Fruit fly (Drosophila melanogaster) whole organism, embryonic: ENCODE measurements around the gene r-l.

Experiments used
- ATbp ChIP-seq: fragments of 200-800 bp; sonication (Bioruptor generic); optimal IDR thresholded peaks from 2 replicates; lab custom pipeline; 2017; ENCODE audit warnings: missing biosample characterization, mild to moderate bottlenecking, missing genetic modification characterization, missing genetic modification reagents
- Blimp-1 ChIP-seq: fragments of 200-800 bp; sonication (Bioruptor generic); optimal IDR thresholded peaks from 3 replicates; lab custom pipeline; 2018; ENCODE audit warnings: missing biosample characterization, missing genetic modification characterization, mild to moderate bottlenecking, moderate library complexity, missing genetic modification reagents
- CG10462 ChIP-seq: fragments of 200-800 bp; sonication (Bioruptor generic); optimal IDR thresholded peaks from 2 replicates; lab custom pipeline; 2016; ENCODE audit warnings: missing biosample characterization, missing genetic modification characterization
- CG11723 ChIP-seq: fragments of 200-800 bp; sonication (Bioruptor generic); optimal IDR thresholded peaks from 2 replicates; lab custom pipeline; 2017; ENCODE audit warnings: missing biosample characterization, mild to moderate bottlenecking, missing genetic modification characterization
- CG12155 ChIP-seq: fragments of 200-800 bp; sonication (Bioruptor generic); optimal IDR thresholded peaks from 3 replicates; lab custom pipeline; 2016; ENCODE audit warnings: missing biosample characterization, missing genetic modification characterization
- CG14014 ChIP-seq: fragments of 200-800 bp; sonication (Bioruptor generic); IDR thresholded peaks from 2 replicates; pipeline ENCODE4 v1.3.6; 2022; ENCODE audit warnings: missing biosample characterization, missing genetic modification characterization
- CG14441 ChIP-seq: fragments of 200-800 bp; sonication (Bioruptor generic); IDR thresholded peaks from 2 replicates; pipeline ENCODE4 v1.3.6; 2022; ENCODE audit warnings: missing biosample characterization, missing genetic modification characterization
- CG1529 ChIP-seq: fragments of 200-800 bp; sonication (Bioruptor generic); optimal IDR thresholded peaks from 3 replicates; lab custom pipeline; 2018; ENCODE audit warnings: missing biosample characterization, missing genetic modification characterization
- CG2120 ChIP-seq: fragments of 200-800 bp; sonication (Bioruptor generic); optimal IDR thresholded peaks from 3 replicates; lab custom pipeline; 2016; ENCODE audit warnings: missing biosample characterization, missing genetic modification characterization
- CG2712 ChIP-seq: fragments of 200-800 bp; optimal IDR thresholded peaks from 3 replicates; lab custom pipeline; 2019; ENCODE audit warnings: missing biosample characterization, mild to moderate bottlenecking, missing genetic modification characterization, moderate library complexity
- CG3163 ChIP-seq: fragments of 200-800 bp; sonication (Bioruptor generic); optimal IDR thresholded peaks from 3 replicates; lab custom pipeline; 2016; ENCODE audit warnings: missing biosample characterization, missing genetic modification characterization
- CG4707 ChIP-seq: fragments of 200-800 bp; sonication (Bioruptor generic); optimal IDR thresholded peaks from 2 replicates; lab custom pipeline; 2018; ENCODE audit warnings: missing biosample characterization, mild to moderate bottlenecking, missing genetic modification characterization, moderate library complexity
- CG5245 ChIP-seq: fragments of 200-800 bp; sonication (Bioruptor generic); optimal IDR thresholded peaks from 3 replicates; lab custom pipeline; 2016; ENCODE audit warnings: missing biosample characterization, missing genetic modification characterization
- CG6654 ChIP-seq: fragments of 200-800 bp; sonication (Bioruptor generic); optimal IDR thresholded peaks from 2 replicates; lab custom pipeline; 2017; ENCODE audit warnings: missing biosample characterization, mild to moderate bottlenecking, missing genetic modification characterization
- CG6689 ChIP-seq: fragments of 200-800 bp; sonication (Bioruptor generic); IDR thresholded peaks from 2 replicates; pipeline ENCODE4 v1.3.6; 2022; ENCODE audit warnings: missing biosample characterization, missing genetic modification characterization
- CG7839 ChIP-seq: fragments of 200-800 bp; sonication (Bioruptor generic); optimal IDR thresholded peaks from 3 replicates; lab custom pipeline; 2018; ENCODE audit warnings: missing biosample characterization, mild to moderate bottlenecking, missing genetic modification characterization, moderate library complexity
- CG8359 ChIP-seq: fragments of 200-800 bp; sonication (Bioruptor generic); optimal IDR thresholded peaks from 2 replicates; lab custom pipeline; 2017; ENCODE audit warnings: missing biosample characterization, mild to moderate bottlenecking, missing genetic modification characterization, borderline replicate concordance
- CG8388 ChIP-seq: fragments of 200-800 bp; sonication (Bioruptor generic); optimal IDR thresholded peaks from 2 replicates; lab custom pipeline; 2019; ENCODE audit warnings: missing biosample characterization, mild to moderate bottlenecking, missing genetic modification characterization, moderate library complexity
- CG9817 ChIP-seq: fragments of 200-800 bp; sonication (Bioruptor generic); optimal IDR thresholded peaks from 2 replicates; lab custom pipeline; 2018; ENCODE audit warnings: missing biosample characterization, mild to moderate bottlenecking, missing genetic modification characterization, moderate library complexity
- CG9876 ChIP-seq: fragments of 200-800 bp; sonication (Bioruptor generic); optimal IDR thresholded peaks from 2 replicates; lab custom pipeline; 2016; ENCODE audit warnings: missing biosample characterization, missing genetic modification characterization
- CG9932 ChIP-seq: fragments of 200-800 bp; sonication (Bioruptor generic); IDR thresholded peaks from 2 replicates; pipeline ENCODE4 v1.3.6; 2022; ENCODE audit warnings: missing biosample characterization, missing genetic modification characterization
- Dbx ChIP-seq: fragments of 200-800 bp; sonication (Bioruptor generic); IDR thresholded peaks from 3 replicates; pipeline ENCODE4 v1.3.6; 2022; ENCODE audit warnings: missing biosample characterization, missing genetic modification characterization
- Fer1 ChIP-seq: fragments of 200-800 bp; sonication (Bioruptor generic); optimal IDR thresholded peaks from 2 replicates; lab custom pipeline; 2017; ENCODE audit warnings: missing biosample characterization, mild to moderate bottlenecking, missing genetic modification characterization
- Fer3 ChIP-seq: fragments of 200-800 bp; sonication (Bioruptor generic); optimal IDR thresholded peaks from 2 replicates; lab custom pipeline; 2018; ENCODE audit warnings: missing biosample characterization, mild to moderate bottlenecking, missing genetic modification characterization, moderate library complexity
- HLH3B ChIP-seq: fragments of 200-800 bp; sonication (Bioruptor generic); IDR thresholded peaks from 2 replicates; pipeline ENCODE4 v1.3.6; 2022; ENCODE audit warnings: missing biosample characterization, missing genetic modification characterization
- Hey ChIP-seq: fragments of 200-800 bp; sonication (Bioruptor generic); optimal IDR thresholded peaks from 3 replicates; lab custom pipeline; 2018; ENCODE audit warnings: missing biosample characterization, mild to moderate bottlenecking, missing genetic modification characterization
- Nf-YB ChIP-seq: fragments of 200-800 bp; sonication (Bioruptor generic); optimal IDR thresholded peaks from 3 replicates; lab custom pipeline; 2019; ENCODE audit warnings: missing biosample characterization, mild to moderate bottlenecking, missing genetic modification characterization, moderate library complexity
- Rx ChIP-seq: fragments of 200-800 bp; sonication (Bioruptor generic); IDR thresholded peaks from 2 replicates; pipeline ENCODE4 v1.3.6; 2022; ENCODE audit warnings: missing biosample characterization, missing genetic modification characterization
- Taf1 ChIP-seq: fragments of 200-800 bp; sonication (Bioruptor generic); IDR thresholded peaks from 2 replicates; pipeline ENCODE4 v1.3.6; 2022; ENCODE audit warnings: missing biosample characterization, missing genetic modification characterization
- bowl ChIP-seq: fragments of 200-800 bp; sonication (Bioruptor generic); IDR thresholded peaks from 2 replicates; pipeline ENCODE4 v1.3.6; 2022; ENCODE audit warnings: missing biosample characterization, missing genetic modification characterization
- crc ChIP-seq: fragments of 200-800 bp; sonication (Bioruptor generic); optimal IDR thresholded peaks from 2 replicates; lab custom pipeline; 2016; ENCODE audit warnings: missing biosample characterization, missing genetic modification characterization
- crp ChIP-seq, 2 experiments: fragments of 200-800 bp; sonication (Bioruptor generic); optimal IDR thresholded peaks; 2 replicates in 1 of 2; 3 replicates in 1 of 2; lab custom pipeline; 2017; ENCODE audit warnings: missing biosample characterization in 2 of 2, missing genetic modification characterization in 2 of 2, mild to moderate bottlenecking in 1 of 2, moderate library complexity in 1 of 2
- ems ChIP-seq: fragments of 200-800 bp; sonication (Bioruptor generic); optimal IDR thresholded peaks from 3 replicates; lab custom pipeline; 2016; ENCODE audit warnings: missing biosample characterization, missing genetic modification characterization
- exex ChIP-seq: fragments of 200-800 bp; sonication (Bioruptor generic); optimal IDR thresholded peaks from 4 replicates; lab custom pipeline; 2018; ENCODE audit warnings: missing biosample characterization, mild to moderate bottlenecking, missing genetic modification characterization, moderate library complexity
- fd102C ChIP-seq: fragments of 200-800 bp; sonication (Bioruptor generic); optimal IDR thresholded peaks from 2 replicates; lab custom pipeline; 2018; ENCODE audit warnings: missing biosample characterization, mild to moderate bottlenecking, missing genetic modification characterization, moderate library complexity
- gem ChIP-seq: fragments of 200-800 bp; sonication (Bioruptor generic); optimal IDR thresholded peaks from 2 replicates; lab custom pipeline; 2019; ENCODE audit warnings: missing biosample characterization, mild to moderate bottlenecking, missing genetic modification characterization, moderate library complexity
- grau ChIP-seq: fragments of 200-800 bp; optimal IDR thresholded peaks from 3 replicates; lab custom pipeline; 2019; ENCODE audit warnings: missing biosample characterization, mild to moderate bottlenecking, missing genetic modification characterization, moderate library complexity
- ind ChIP-seq: fragments of 200-800 bp; sonication (Bioruptor generic); optimal IDR thresholded peaks from 3 replicates; lab custom pipeline; 2016; ENCODE audit warnings: missing biosample characterization, missing genetic modification characterization
- jing ChIP-seq: fragments of 200-800 bp; sonication (Bioruptor generic); optimal IDR thresholded peaks from 2 replicates; lab custom pipeline; 2018; ENCODE audit warnings: missing biosample characterization, mild to moderate bottlenecking, missing genetic modification characterization
- luna ChIP-seq: fragments of 200-800 bp; sonication (Bioruptor generic); optimal IDR thresholded peaks from 2 replicates; lab custom pipeline; 2016; ENCODE audit warnings: missing biosample characterization, missing genetic modification characterization
- pan ChIP-seq, 4 experiments: fragments of >200 bp in 3 of 4; fragments of 200-800 bp in 1 of 4; sonication (Bioruptor generic) in 1 of 4; optimal IDR thresholded peaks in 3 of 4; IDR thresholded peaks in 1 of 4; 2 replicates each; pipeline versions ENCODE4 v1.3.6 to Lab custom; 2017 to 2022; ENCODE audit warnings: missing biosample characterization in 2 of 4, missing genetic modification characterization in 2 of 4, mixed read lengths in 1 of 4
- phol ChIP-seq: fragments of 200-800 bp; sonication (Bioruptor generic); optimal IDR thresholded peaks from 3 replicates; lab custom pipeline; 2018; ENCODE audit warnings: missing biosample characterization, mild to moderate bottlenecking, missing genetic modification characterization, moderate library complexity
- scrt ChIP-seq: fragments of 200-800 bp; sonication (Bioruptor generic); optimal IDR thresholded peaks from 2 replicates; lab custom pipeline; 2018; ENCODE audit warnings: missing biosample characterization, mild to moderate bottlenecking, missing genetic modification characterization, moderate library complexity
- slbo ChIP-seq: fragments of 200-800 bp; sonication (Bioruptor generic); IDR thresholded peaks from 2 replicates; pipeline ENCODE4 v1.3.6; 2022; ENCODE audit warnings: missing biosample characterization, missing genetic modification characterization
- slp2 ChIP-seq: fragments of 200-800 bp; sonication (Bioruptor generic); optimal IDR thresholded peaks from 2 replicates; lab custom pipeline; 2016; ENCODE audit warnings: missing biosample characterization, missing genetic modification characterization
- sqz ChIP-seq: fragments of 200-800 bp; sonication (Bioruptor generic); optimal IDR thresholded peaks from 3 replicates; lab custom pipeline; 2018; ENCODE audit warnings: missing biosample characterization, mild to moderate bottlenecking, missing genetic modification characterization
- stc ChIP-seq: fragments of 200-800 bp; sonication (Bioruptor generic); IDR thresholded peaks from 2 replicates; pipeline ENCODE4 v1.3.6; 2022; ENCODE audit warnings: missing biosample characterization, missing genetic modification characterization
- tgo ChIP-seq: fragments of 200-800 bp; sonication (Bioruptor generic); IDR thresholded peaks from 3 replicates; pipeline ENCODE4 v1.3.6; 2022; ENCODE audit warnings: missing biosample characterization, missing genetic modification characterization

The r-l gene

DNA sequence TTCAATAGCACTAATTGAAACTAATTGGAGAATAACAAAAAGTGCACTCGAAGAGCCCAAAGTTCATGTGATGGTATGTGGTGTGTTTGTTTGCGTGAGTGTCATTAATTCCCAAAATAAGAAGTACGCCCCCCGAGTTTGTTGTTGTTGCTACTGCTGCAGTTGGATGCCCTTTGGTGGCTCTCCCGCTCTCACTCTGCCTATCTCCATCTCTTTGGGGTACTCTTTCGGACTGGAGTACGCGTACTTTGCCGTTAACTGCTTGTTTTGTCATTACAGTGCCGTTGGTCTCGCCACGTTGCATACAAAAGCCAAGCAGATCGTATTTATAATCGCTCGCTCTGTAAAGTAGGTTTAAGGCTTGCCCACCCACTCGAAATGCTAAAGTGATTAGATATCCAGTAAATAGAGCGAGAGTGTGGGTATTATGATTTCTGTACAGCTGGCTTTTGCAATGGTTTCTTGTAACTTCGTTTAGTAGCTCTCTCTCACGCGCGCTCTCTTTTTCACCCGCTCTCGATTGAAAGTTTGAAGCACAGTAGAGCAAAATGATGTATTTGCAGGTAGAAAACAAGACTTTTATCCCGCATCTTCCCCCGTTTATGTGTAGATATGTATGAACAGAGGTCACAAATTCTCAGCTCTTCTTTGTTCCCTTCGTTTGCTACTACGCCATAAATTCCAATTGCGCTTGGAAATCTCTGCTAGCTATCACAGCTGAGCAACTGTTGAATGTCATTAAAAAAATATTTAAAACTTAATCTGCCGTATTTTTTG lies 39.0 kb upstream of the r-l start (continued):
- TF ChIP-seq phol (tag; lab: Kevin White, UChicago) (peak; percentile 42), CG10462 (peak; percentile 9), ems (GFP tag; lab: Kevin White, UChicago) (peak; percentile 36), ind (GFP tag; lab: Kevin White, UChicago) (peak; percentile 36), stc (no peak), CG8388 (GFP tag; lab: Kevin White, UChicago) (no peak), Fer3 (peak; percentile 14), Dbx (GFP tag; lab: Robert Waterston, UW) (no peak), CG2712 (peak; percentile 24), luna (GFP tag; lab: Kevin White, UChicago) (no peak), CG12155 (GFP tag; lab: Kevin White, UChicago) (peak; percentile 31), Blimp-1 (GFP tag; lab: Kevin White, UChicago) (peak; percentile 34), CG9817 (tag; lab: Kevin White, UChicago) (peak; percentile 15), slbo (GFP tag; lab: Robert Waterston, UW) (0 out of 2 replicates have a peak, but pooled peaks have one; percentile 18), CG6654 (GFP tag; lab: Kevin White, UChicago) (no peak), CG4707 (GFP tag; lab: Kevin White, UChicago) (peak; percentile 91), CG2120 (peak; percentile 27), sqz (GFP tag; lab: Kevin White, UChicago) (peak; percentile 56), Taf1 (no peak), pan (optimal IDR thresholded peaks at IDR 0.05; lab: Kevin White, UChicago) (no peak), pan (GFP tag; optimal IDR thresholded peaks at IDR 0.05 in 1 of 2, IDR thresholded peaks at IDR 0.05 in 1 of 2) (no peak), exex (tag; lab: Kevin White, UChicago) (peak; percentile 35), Rx (GFP tag; lab: Robert Waterston, UW) (no peak), tgo (GFP tag; lab: Robert Waterston, UW) (peak; percentile 24; the same call in 1 of the 3 replicates), Nf-YB (GFP tag; lab: Kevin White, UChicago) (peak; percentile 14), CG11723 (GFP tag; lab: Kevin White, UChicago) (peak; percentile 23), jing (GFP tag; lab: Kevin White, UChicago) (no peak), slp2 (GFP tag; lab: Kevin White, UChicago) (no peak), Fer1 (peak; percentile 37), fd102C (no peak), CG14014 (GFP tag; lab: Robert Waterston, UW) (no peak), bowl (GFP tag; lab: Robert Waterston, UW) (peak; percentile 51; the same call in 1 of the 2 replicates), CG9876 (GFP tag; lab: Kevin White, UChicago) (no peak), CG9932 (GFP tag; lab: Robert Waterston, UW) (0 out of 2 replicates have a peak, but pooled peaks have one; percentile 17), ATbp (GFP tag; lab: Kevin White, UChicago) (peak; percentile 29), grau (tag; lab: Kevin White, UChicago) (peak; percentile 57), scrt (peak; percentile 61), crc (GFP tag; lab: Kevin White, UChicago) (no peak), crp (GFP tag; optimal IDR thresholded peaks at IDR 0.05; lab: Kevin White, UChicago) (no peak), CG3163 (GFP tag; lab: Kevin White, UChicago) (peak; percentile 72), HLH3B (no peak), Hey (tag; lab: Kevin White, UChicago) (no peak), CG6689 (GFP tag; lab: Robert Waterston, UW) (no peak), CG7839 (tag; lab: Kevin White, UChicago) (peak; percentile 51), CG1529 (GFP tag; lab: Kevin White, UChicago) (peak; percentile 32), CG14441 (GFP tag; lab: Robert Waterston, UW) (peak; percentile 55; the same call in 1 of the 2 replicates), CG5245 (GFP tag; lab: Kevin White, UChicago) (no peak), CG8359 (no peak), gem (peak; percentile 69)
